Worm (Caenorhabditis elegans): ENCODE results near the gene ZK418.10.

The ZK418.10 gene

DNA sequence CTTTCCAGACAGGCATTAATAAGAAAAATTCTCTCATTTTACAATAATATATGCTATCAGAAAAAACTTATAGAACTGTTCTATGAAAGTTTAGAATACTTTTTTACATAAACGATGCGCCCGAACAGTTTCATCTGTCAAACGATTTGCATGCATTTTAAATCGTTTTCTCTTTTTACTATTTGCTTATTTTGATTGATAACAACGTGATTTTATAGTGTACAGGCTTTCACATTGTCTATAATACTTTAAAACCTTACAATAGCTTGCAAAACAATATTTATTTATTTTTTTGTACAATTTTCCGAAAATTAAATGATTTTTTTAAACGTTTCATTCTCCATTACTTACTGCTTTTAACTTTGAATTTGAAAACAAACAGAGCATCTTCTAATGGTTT lies 44.8 kb downstream of the ZK418.10 start, which contains the start of gene R01H2.7:
Gene R01H2.7 (minus strand): TSS at position 101 of the 400 bp plus-strand sequence.
- TF ChIP-seq skn-1 (tag; optimal IDR thresholded peaks at IDR 0.05) = no peak
- TF ChIP-seq pqm-1 (tag; optimal IDR thresholded peaks at IDR 0.05) = no peak
- no peak for TF ChIP-seq ama-1 (optimal IDR thresholded peaks at IDR 0.05)
- no peak for TF ChIP-seq egl-5 (tag; optimal IDR thresholded peaks at IDR 0.05)
- TF ChIP-seq nhr-25 (tag; optimal IDR thresholded peaks at IDR 0.05) = no peak
- TF ChIP-seq nhr-77 (tag; optimal IDR thresholded peaks at IDR 0.05) = no peak
- no peak for TF ChIP-seq nhr-67 (tag; optimal IDR thresholded peaks at IDR 0.05)
- TF ChIP-seq ceh-82 (tag; optimal IDR thresholded peaks at IDR 0.05) = no peak
- TF ChIP-seq unc-62 (GFP tag; optimal IDR thresholded peaks at IDR 0.05) = no peak
- no peak for TF ChIP-seq nhr-43 (tag; optimal IDR thresholded peaks at IDR 0.05; ENCODE audit: poor library complexity, severe bottlenecking)
- no peak for TF ChIP-seq fkh-10 (GFP tag; optimal IDR thresholded peaks at IDR 0.05)
- no peak for TF ChIP-seq elt-2 (tag; optimal IDR thresholded peaks at IDR 0.05)
- no peak for TF ChIP-seq nhr-23 (tag; optimal IDR thresholded peaks at IDR 0.05)

Data from whole organism, L3 larva.